Worm (Caenorhabditis elegans) whole organism, L4 larva: ENCODE data around the gene ZK1320.3.
A peak's percentile ranks its signal among the peaks of the same experiment; 100 is the strongest.

Experiments used
- F10B5.3 ChIP-seq: sonication (generic microtip); optimal IDR thresholded peaks from 2 replicates; lab custom pipeline; 2016; ENCODE audit warnings: mild to moderate bottlenecking, missing genetic modification characterization, missing compliant biosample characterization
- F49E8.2 ChIP-seq: sonication (generic microtip); optimal IDR thresholded peaks from 2 replicates; lab custom pipeline; 2016; ENCODE audit warnings: missing compliant biosample characterization, mild to moderate bottlenecking, missing genetic modification characterization, borderline replicate concordance
- T20F7.1 ChIP-seq: fragments of 200-800 bp; sonication (Bioruptor generic); optimal IDR thresholded peaks from 2 replicates; lab custom pipeline; 2018; ENCODE audit warnings: mild to moderate bottlenecking, missing genetic modification characterization, missing compliant biosample characterization
- T26A8.4 ChIP-seq: fragments of 200-800 bp; sonication (Bioruptor generic); IDR thresholded peaks from 2 replicates; pipeline ENCODE4 v1.3.6; 2022; ENCODE audit warnings: missing genetic modification characterization, missing compliant biosample characterization
- Y75B8A.6 ChIP-seq: fragments of 200-800 bp; sonication (Bioruptor generic); IDR thresholded peaks from 2 replicates; pipeline ENCODE4 v1.3.6; 2022; ENCODE audit warnings: missing genetic modification reagents, missing genetic modification characterization, missing compliant biosample characterization
- aha-1 ChIP-seq: fragments of 150-350 bp; peaks from one replicate; lab custom pipeline; 2014; ENCODE audit warnings: missing biosample characterization, missing genetic modification characterization
- attf-4 ChIP-seq: sonication (generic microtip); optimal IDR thresholded peaks from 3 replicates; lab custom pipeline; 2017; ENCODE audit warnings: missing biosample characterization, missing genetic modification characterization
- ceh-28 ChIP-seq: fragments of 150-350 bp; optimal IDR thresholded peaks from 2 replicates; lab custom pipeline; 2014; ENCODE audit warnings: missing biosample characterization, missing genetic modification reagents, missing genetic modification characterization
- ceh-82 ChIP-seq: sonication (generic microtip); optimal IDR thresholded peaks from 2 replicates; lab custom pipeline; 2017; ENCODE audit warnings: missing biosample characterization, missing genetic modification characterization
- ctbp-1 ChIP-seq: fragments of 200-800 bp; sonication (Bioruptor generic); IDR thresholded peaks from 2 replicates; pipeline ENCODE4 v1.3.6; 2022; ENCODE audit warnings: missing genetic modification reagents, missing genetic modification characterization, missing compliant biosample characterization
- dmd-6 ChIP-seq: fragments of 200-800 bp; sonication (Bioruptor generic); IDR thresholded peaks from 2 replicates; pipeline ENCODE4 v1.3.6; 2022; ENCODE audit warnings: missing genetic modification reagents, missing genetic modification characterization, missing compliant biosample characterization
- dmd-8 ChIP-seq: fragments of 200-800 bp; sonication (Bioruptor generic); IDR thresholded peaks from 2 replicates; pipeline ENCODE4 v1.3.6; 2022; ENCODE audit warnings: missing genetic modification characterization, missing compliant biosample characterization
- dmd-9 ChIP-seq: fragments of 200-800 bp; sonication (Bioruptor generic); IDR thresholded peaks from 2 replicates; pipeline ENCODE4 v1.3.6; 2022; ENCODE audit warnings: missing genetic modification reagents, missing genetic modification characterization, missing compliant biosample characterization
- dpl-1 ChIP-seq: fragments of 150-350 bp; optimal IDR thresholded peaks from 2 replicates; lab custom pipeline; 2014; ENCODE audit warnings: missing biosample characterization, missing genetic modification reagents, missing genetic modification characterization
- fos-1 ChIP-seq: fragments of 150-350 bp; optimal IDR thresholded peaks from 2 replicates; lab custom pipeline; 2014; ENCODE audit warnings: missing biosample characterization, missing genetic modification characterization
- gei-8 ChIP-seq: fragments of 200-800 bp; sonication (Bioruptor generic); optimal IDR thresholded peaks from 2 replicates; lab custom pipeline; 2018; ENCODE audit warnings: mild to moderate bottlenecking, missing genetic modification characterization, missing compliant biosample characterization
- hlh-11 ChIP-seq: fragments of 200-800 bp; sonication (Bioruptor generic); optimal IDR thresholded peaks from 2 replicates; lab custom pipeline; 2018; ENCODE audit warnings: mild to moderate bottlenecking, missing genetic modification characterization, missing compliant biosample characterization
- lim-7 ChIP-seq: fragments of 200-800 bp; sonication (Bioruptor generic); IDR thresholded peaks from 2 replicates; pipeline ENCODE4 v1.3.6; 2022; ENCODE audit warnings: missing genetic modification characterization, missing compliant biosample characterization
- lin-1 ChIP-seq: fragments of 200-800 bp; sonication (Bioruptor generic); IDR thresholded peaks from 2 replicates; pipeline ENCODE4 v1.3.6; 2022; ENCODE audit warnings: missing genetic modification reagents, missing genetic modification characterization, missing compliant biosample characterization
- lin-13 ChIP-seq: fragments of 150-350 bp; optimal IDR thresholded peaks from 2 replicates; lab custom pipeline; 2014; ENCODE audit warnings: missing biosample characterization, missing genetic modification reagents, missing genetic modification characterization
- lin-15B ChIP-seq: fragments of 150-350 bp; sonication (generic microtip); optimal IDR thresholded peaks from 3 replicates; lab custom pipeline; 2014; ENCODE audit warnings: missing biosample characterization, missing genetic modification characterization
- lin-29 ChIP-seq: fragments of 200-800 bp; sonication (Bioruptor generic); IDR thresholded peaks from 2 replicates; pipeline ENCODE4 v1.3.6; 2022; ENCODE audit warnings: missing genetic modification reagents, missing genetic modification characterization, missing compliant biosample characterization
- lin-39 ChIP-seq: fragments of 150-350 bp; optimal IDR thresholded peaks from 2 replicates; lab custom pipeline; 2014; ENCODE audit warnings: missing biosample characterization, missing genetic modification reagents, missing genetic modification characterization
- lsy-2 ChIP-seq, 2 experiments: fragments of 150-350 bp in 1 of 2; sonication (generic microtip) in 1 of 2; optimal IDR thresholded peaks; 2 replicates each; lab custom pipeline; 2014 to 2017; ENCODE audit warnings: missing biosample characterization in 2 of 2, missing genetic modification characterization in 2 of 2
- mes-2 ChIP-seq: sonication (generic microtip); optimal IDR thresholded peaks from 2 replicates; lab custom pipeline; 2016; ENCODE audit warnings: missing genotype, mild to moderate bottlenecking, missing genetic modification characterization, missing compliant biosample characterization; ENCODE audit not compliant: poor library complexity, severe bottlenecking
- mxl-2 ChIP-seq: fragments of 200-800 bp; sonication (Bioruptor generic); conservative IDR thresholded peaks from 2 replicates; pipeline ENCODE4 v1.3.6; 2022; ENCODE audit warnings: missing genetic modification reagents, missing genetic modification characterization, missing compliant biosample characterization
- nhr-102 ChIP-seq: sonication (generic microtip); optimal IDR thresholded peaks from 2 replicates; lab custom pipeline; 2016; ENCODE audit warnings: mild to moderate bottlenecking, missing genetic modification characterization, moderate library complexity, missing compliant biosample characterization
- nhr-11 ChIP-seq: fragments of 150-350 bp; optimal IDR thresholded peaks from 2 replicates; lab custom pipeline; 2014; ENCODE audit warnings: missing biosample characterization, missing genetic modification characterization
- nhr-111 ChIP-seq: fragments of 200-800 bp; sonication (Bioruptor generic); optimal IDR thresholded peaks from 2 replicates; lab custom pipeline; 2018; ENCODE audit warnings: mild to moderate bottlenecking, missing genetic modification characterization, missing compliant biosample characterization
- nhr-237 ChIP-seq: sonication (generic microtip); optimal IDR thresholded peaks from 2 replicates; lab custom pipeline; 2017; ENCODE audit warnings: missing biosample characterization, missing genetic modification characterization
- nhr-28 ChIP-seq: fragments of 150-350 bp; optimal IDR thresholded peaks from 2 replicates; lab custom pipeline; 2014; ENCODE audit warnings: missing biosample characterization, missing genetic modification characterization
- nhr-41 ChIP-seq: fragments of 200-800 bp; sonication (Bioruptor generic); IDR thresholded peaks from 2 replicates; pipeline ENCODE4 v1.3.6; 2022; ENCODE audit warnings: missing genetic modification reagents, missing genetic modification characterization, missing compliant biosample characterization
- nhr-48 ChIP-seq: sonication (generic microtip); optimal IDR thresholded peaks from 2 replicates; lab custom pipeline; 2016; ENCODE audit warnings: mild to moderate bottlenecking, missing genetic modification characterization, missing compliant biosample characterization
- nhr-6 ChIP-seq: fragments of 150-350 bp; optimal IDR thresholded peaks from 2 replicates; lab custom pipeline; 2014; ENCODE audit warnings: missing biosample characterization, missing genetic modification characterization
- pha-4 ChIP-seq, 2 experiments: fragments of 150-350 bp in 1 of 2; fragments of 200-800 bp in 1 of 2; sonication (Bioruptor generic) in 1 of 2; IDR thresholded peaks in 1 of 2; optimal IDR thresholded peaks in 1 of 2; 2 replicates each; pipeline versions ENCODE4 v1.3.6 to Lab custom; 2014 to 2022; ENCODE audit warnings: missing genetic modification characterization in 2 of 2, missing genetic modification reagents in 2 of 2, missing biosample characterization in 1 of 2, missing compliant biosample characterization in 1 of 2
- php-3 ChIP-seq: fragments of 200-800 bp; sonication (Bioruptor generic); IDR thresholded peaks from 2 replicates; pipeline ENCODE4 v1.3.6; 2022; ENCODE audit warnings: missing genetic modification reagents, missing genetic modification characterization, missing compliant biosample characterization
- saeg-2 ChIP-seq: fragments of 200-800 bp; sonication (Bioruptor generic); IDR thresholded peaks from 2 replicates; pipeline ENCODE4 v1.3.6; 2022; ENCODE audit warnings: missing genetic modification reagents, missing genetic modification characterization, missing compliant biosample characterization
- sdz-12 ChIP-seq: fragments of 200-800 bp; sonication (Bioruptor generic); optimal IDR thresholded peaks from 2 replicates; lab custom pipeline; 2018; ENCODE audit warnings: mild to moderate bottlenecking, missing genetic modification characterization, missing compliant biosample characterization
- set-16 ChIP-seq: fragments of 200-800 bp; sonication (Bioruptor generic); IDR thresholded peaks from 2 replicates; pipeline ENCODE4 v1.3.6; 2022; ENCODE audit warnings: missing genetic modification reagents, missing genetic modification characterization, missing compliant biosample characterization
- skn-1 ChIP-seq: fragments of 150-350 bp; optimal IDR thresholded peaks from 2 replicates; lab custom pipeline; 2014; ENCODE audit warnings: missing biosample characterization, missing genetic modification characterization
- snpc-1.2 ChIP-seq: fragments of 200-800 bp; sonication (Bioruptor generic); IDR thresholded peaks from 2 replicates; pipeline ENCODE4 v1.3.6; 2022; ENCODE audit warnings: missing genetic modification reagents, missing genetic modification characterization, missing compliant biosample characterization
- tra-1 ChIP-seq: fragments of 200-800 bp; sonication (Bioruptor generic); IDR thresholded peaks from 2 replicates; pipeline ENCODE4 v1.3.6; 2022; ENCODE audit warnings: missing genetic modification reagents, missing genetic modification characterization, missing compliant biosample characterization
- unc-130 ChIP-seq: sonication (generic microtip); optimal IDR thresholded peaks from 2 replicates; lab custom pipeline; 2016; ENCODE audit warnings: missing genetic modification reagents, missing genetic modification characterization, missing compliant biosample characterization
- unc-39 ChIP-seq: sonication (generic microtip); optimal IDR thresholded peaks from 2 replicates; lab custom pipeline; 2017; ENCODE audit warnings: missing biosample characterization, missing genetic modification characterization
- unc-62 ChIP-seq, 3 experiments: fragments of 150-350 bp in 1 of 3; sonication (generic microtip); optimal IDR thresholded peaks in 2 of 3; peaks in 1 of 3; 1 replicate in 1 of 3; 2 replicates in 2 of 3; lab custom pipeline; 2014 to 2017; ENCODE audit warnings: missing biosample characterization in 3 of 3, missing genetic modification characterization in 3 of 3, missing genetic modification reagents in 3 of 3, missing genotype in 1 of 3
- zag-1 ChIP-seq: fragments of 150-350 bp; optimal IDR thresholded peaks from 2 replicates; lab custom pipeline; 2014; ENCODE audit warnings: missing biosample characterization, missing genetic modification characterization
- zfp-2 ChIP-seq: sonication (generic microtip); optimal IDR thresholded peaks from 2 replicates; lab custom pipeline; 2016; ENCODE audit warnings: mild to moderate bottlenecking, missing genetic modification characterization, missing compliant biosample characterization
- zip-2 ChIP-seq: fragments of 150-350 bp; optimal IDR thresholded peaks from 2 replicates; lab custom pipeline; 2014; ENCODE audit warnings: missing biosample characterization, missing genetic modification characterization

The ZK1320.3 gene

ce11 chrII:9671308-9671707 is 11.1 kb upstream of the ZK1320.3 start, which contains the start of gene ZK1320.7:
Gene ZK1320.7 (plus strand): TSS chrII:9671608.
- TF ChIP-seq mes-2 (tag; lab: Kevin White, UChicago) (no peak), dmd-8 (GFP tag; lab: Robert Waterston, UW) (no peak), zip-2 (tag; lab: Kevin White, UChicago) (no peak), lin-29 (GFP tag; lab: Robert Waterston, UW) (no peak), dmd-6 (no peak), nhr-48 (tag; lab: Kevin White, UChicago) (no peak), T26A8.4 (GFP tag; lab: Robert Waterston, UW) (no peak), nhr-237 (no peak), ctbp-1 (GFP tag; lab: Robert Waterston, UW) (no peak), nhr-111 (GFP tag; lab: Kevin White, UChicago) (no peak), php-3 (no peak), hlh-11 (tag; lab: Kevin White, UChicago) (no peak), nhr-41 (GFP tag; lab: Robert Waterston, UW) (no peak), tra-1 (GFP tag; lab: Robert Waterston, UW) (no peak), zfp-2 (tag; lab: Kevin White, UChicago) (no peak), nhr-102 (tag; lab: Kevin White, UChicago) (no peak), lin-39 (no peak)

ce11 chrII:9668959-9669358 is 8.7 kb upstream of the ZK1320.3 start, which contains the start of gene taf-8:
Gene taf-8 (plus strand): TSS chrII:9669318.
- no peak for TF ChIP-seq lim-7 (GFP tag; lab: Robert Waterston, UW)
- TF ChIP-seq tra-1 (GFP tag; lab: Robert Waterston, UW) = no peak
- no peak for TF ChIP-seq nhr-237
- TF ChIP-seq aha-1 (tag; lab: Kevin White, UChicago) = peak; percentile 78
- TF ChIP-seq mxl-2 (GFP tag; lab: Robert Waterston, UW) = no peak
- no peak for TF ChIP-seq skn-1 (tag; lab: Kevin White, UChicago)
- no peak for TF ChIP-seq lin-13
- TF ChIP-seq nhr-11 (tag; lab: Kevin White, UChicago) = peak; percentile 21
- TF ChIP-seq php-3 = no peak
- peak; percentile 9 for TF ChIP-seq nhr-28
- no peak for TF ChIP-seq zfp-2 (tag; lab: Kevin White, UChicago)
- TF ChIP-seq saeg-2 (GFP tag; lab: Robert Waterston, UW) = no peak
- no peak for TF ChIP-seq dmd-9 (GFP tag; lab: Robert Waterston, UW)
- no peak for TF ChIP-seq Y75B8A.6 (GFP tag; lab: Robert Waterston, UW)
- TF ChIP-seq F49E8.2 (tag; lab: Kevin White, UChicago) = no peak
- peak; percentile 66 for TF ChIP-seq dpl-1 (GFP tag; lab: Kevin White, UChicago)
- TF ChIP-seq unc-130 (GFP tag; lab: Kevin White, UChicago) = no peak
- no peak for TF ChIP-seq hlh-11 (tag; lab: Kevin White, UChicago)
- no peak for TF ChIP-seq T26A8.4 (GFP tag; lab: Robert Waterston, UW)
- no peak for TF ChIP-seq lin-39
- no peak for TF ChIP-seq attf-4 (tag; lab: Kevin White, UChicago)
- no peak for TF ChIP-seq nhr-41 (GFP tag; lab: Robert Waterston, UW)
- TF ChIP-seq F10B5.3 (tag; lab: Kevin White, UChicago) = no peak
- TF ChIP-seq pha-4 (GFP tag; IDR thresholded peaks at IDR 0.05; lab: Robert Waterston, UW) = no peak
- no peak for TF ChIP-seq pha-4 (tag; optimal IDR thresholded peaks at IDR 0.05; lab: Kevin White, UChicago)
- peak in 1 of 2 experiments; percentile 82 for TF ChIP-seq lsy-2 (tag; optimal IDR thresholded peaks at IDR 0.05; lab: Kevin White, UChicago)
- no peak for TF ChIP-seq gei-8
- TF ChIP-seq zag-1 = no peak
- TF ChIP-seq fos-1 = no peak
- no peak for TF ChIP-seq dmd-8 (GFP tag; lab: Robert Waterston, UW)
- TF ChIP-seq unc-39 (tag; lab: Kevin White, UChicago) = no peak
- TF ChIP-seq T20F7.1 (GFP tag; lab: Kevin White, UChicago) = peak; percentile 97
- no peak for TF ChIP-seq ceh-28 (tag; lab: Kevin White, UChicago)
- no peak for TF ChIP-seq sdz-12 (GFP tag; lab: Kevin White, UChicago)
- TF ChIP-seq unc-62 (GFP tag; optimal IDR thresholded peaks at IDR 0.05 in 1 of 2; lab: Kevin White, UChicago) = peak in 1 of 2 experiments; percentile 59
- TF ChIP-seq unc-62 (tag; optimal IDR thresholded peaks at IDR 0.05; lab: Kevin White, UChicago) = no peak
- TF ChIP-seq ceh-82 = no peak
- no peak for TF ChIP-seq snpc-1.2
- no peak for TF ChIP-seq set-16 (GFP tag; lab: Robert Waterston, UW)
- no peak for TF ChIP-seq nhr-6 (tag; lab: Kevin White, UChicago)
- TF ChIP-seq dmd-6 = no peak
- TF ChIP-seq lin-1 = no peak
- TF ChIP-seq lin-15B (tag; lab: Kevin White, UChicago) = no peak
